Worm (Caenorhabditis elegans) whole organism, mixed stage, embryonic: ENCODE data around the gene W09C2.10.

Experiments
- bed-3 ChIP-seq: fragments of 200-800 bp; sonication (Bioruptor generic); optimal IDR thresholded peaks from 3 replicates; lab custom pipeline; 2018; ENCODE audit warnings: mild to moderate bottlenecking, missing genetic modification characterization, moderate library complexity, missing compliant biosample characterization
- blmp-1 ChIP-seq: fragments of 150-350 bp; optimal IDR thresholded peaks from 2 replicates; lab custom pipeline; 2014; ENCODE audit warnings: missing biosample characterization, missing genetic modification characterization
- ceh-39 ChIP-seq: fragments of 150-350 bp; optimal IDR thresholded peaks from 2 replicates; lab custom pipeline; 2014; ENCODE audit warnings: missing biosample characterization, missing genetic modification characterization
- ceh-43 ChIP-seq: fragments of 200-800 bp; sonication (Bioruptor generic); optimal IDR thresholded peaks from 2 replicates; lab custom pipeline; 2018; ENCODE audit warnings: mild to moderate bottlenecking, missing genetic modification characterization, moderate library complexity, missing compliant biosample characterization
- ceh-83 ChIP-seq: fragments of 200-800 bp; sonication (Bioruptor generic); optimal IDR thresholded peaks from 2 replicates; lab custom pipeline; 2018; ENCODE audit warnings: mild to moderate bottlenecking, missing genetic modification characterization, missing compliant biosample characterization
- ces-1 ChIP-seq: fragments of 150-350 bp; optimal IDR thresholded peaks from 2 replicates; lab custom pipeline; 2014; ENCODE audit warnings: missing biosample characterization, missing genetic modification reagents, missing genetic modification characterization
- cnd-1 ChIP-seq: fragments of 200-800 bp; sonication (Bioruptor generic); optimal IDR thresholded peaks from 2 replicates; lab custom pipeline; 2018; ENCODE audit warnings: mild to moderate bottlenecking, missing genetic modification characterization, missing compliant biosample characterization
- elt-1 ChIP-seq: sonication (generic microtip); optimal IDR thresholded peaks from 2 replicates; lab custom pipeline; 2017; ENCODE audit warnings: missing genetic modification characterization, mild to moderate bottlenecking, missing compliant biosample characterization, antibody characterized with exemption, moderate library complexity, borderline replicate concordance; ENCODE audit not compliant: insufficient read depth
- ham-2 ChIP-seq: fragments of 200-800 bp; sonication (Bioruptor generic); optimal IDR thresholded peaks from 2 replicates; lab custom pipeline; 2018; ENCODE audit warnings: mild to moderate bottlenecking, missing genetic modification characterization, missing compliant biosample characterization
- hlh-1 ChIP-seq: fragments of 150-350 bp; optimal IDR thresholded peaks from 2 replicates; lab custom pipeline; 2014; ENCODE audit warnings: missing biosample characterization, missing genetic modification reagents, missing genetic modification characterization
- lin-13 ChIP-seq: fragments of 150-350 bp; optimal IDR thresholded peaks from 2 replicates; lab custom pipeline; 2014; ENCODE audit warnings: missing biosample characterization, missing genetic modification characterization
- lin-32 ChIP-seq: fragments of 200-800 bp; sonication (Bioruptor generic); optimal IDR thresholded peaks from 2 replicates; lab custom pipeline; 2018; ENCODE audit warnings: mild to moderate bottlenecking, missing genetic modification characterization, missing compliant biosample characterization
- mab-5 ChIP-seq: fragments of 150-350 bp; optimal IDR thresholded peaks from 2 replicates; lab custom pipeline; 2014; ENCODE audit warnings: missing biosample characterization, missing genetic modification characterization
- mls-2 ChIP-seq: sonication (generic microtip); optimal IDR thresholded peaks from 2 replicates; lab custom pipeline; 2016; ENCODE audit warnings: mild to moderate bottlenecking, missing genetic modification characterization, moderate library complexity, missing compliant biosample characterization
- nhr-12 ChIP-seq: fragments of 150-350 bp; optimal IDR thresholded peaks from 2 replicates; lab custom pipeline; 2014; ENCODE audit warnings: missing biosample characterization, missing genetic modification characterization
- nhr-2 ChIP-seq: fragments of 150-350 bp; optimal IDR thresholded peaks from 2 replicates; lab custom pipeline; 2014; ENCODE audit warnings: missing biosample characterization, missing genetic modification characterization
- nhr-237 ChIP-seq: fragments of 150-350 bp; optimal IDR thresholded peaks from 2 replicates; lab custom pipeline; 2014; ENCODE audit warnings: missing biosample characterization, missing genetic modification characterization
- nhr-76 ChIP-seq: sonication (generic microtip); optimal IDR thresholded peaks from 2 replicates; lab custom pipeline; 2017; ENCODE audit warnings: missing biosample characterization, missing genetic modification characterization
- pha-4 ChIP-seq: fragments of 150-350 bp; optimal IDR thresholded peaks from 2 replicates; lab custom pipeline; 2018; ENCODE audit warnings: missing biosample characterization, missing genetic modification reagents, missing genetic modification characterization
- sem-2 ChIP-seq: fragments of 200-800 bp; sonication (Bioruptor generic); optimal IDR thresholded peaks from 2 replicates; lab custom pipeline; 2018; ENCODE audit warnings: mild to moderate bottlenecking, missing genetic modification characterization, missing compliant biosample characterization
- snpc-4 ChIP-seq: fragments of 150-350 bp; optimal IDR thresholded peaks from 2 replicates; lab custom pipeline; 2014; ENCODE audit warnings: missing biosample characterization, missing genetic modification characterization
- sptf-1 ChIP-seq: sonication (generic microtip); optimal IDR thresholded peaks from 2 replicates; lab custom pipeline; 2017; ENCODE audit warnings: mild to moderate bottlenecking, missing genetic modification characterization, moderate library complexity, missing compliant biosample characterization
- tbx-8 ChIP-seq: fragments of 200-800 bp; sonication (Bioruptor generic); optimal IDR thresholded peaks from 2 replicates; lab custom pipeline; 2018; ENCODE audit warnings: mild to moderate bottlenecking, missing genetic modification characterization, moderate library complexity, missing compliant biosample characterization
- unc-62 ChIP-seq: fragments of 150-350 bp; optimal IDR thresholded peaks from 2 replicates; lab custom pipeline; 2014; ENCODE audit warnings: missing biosample characterization, missing genetic modification reagents, missing genetic modification characterization
- ztf-11 ChIP-seq: fragments of 150-350 bp; optimal IDR thresholded peaks from 2 replicates; lab custom pipeline; 2014; ENCODE audit warnings: missing biosample characterization, missing genetic modification characterization

Gene W09C2.10

DNA sequence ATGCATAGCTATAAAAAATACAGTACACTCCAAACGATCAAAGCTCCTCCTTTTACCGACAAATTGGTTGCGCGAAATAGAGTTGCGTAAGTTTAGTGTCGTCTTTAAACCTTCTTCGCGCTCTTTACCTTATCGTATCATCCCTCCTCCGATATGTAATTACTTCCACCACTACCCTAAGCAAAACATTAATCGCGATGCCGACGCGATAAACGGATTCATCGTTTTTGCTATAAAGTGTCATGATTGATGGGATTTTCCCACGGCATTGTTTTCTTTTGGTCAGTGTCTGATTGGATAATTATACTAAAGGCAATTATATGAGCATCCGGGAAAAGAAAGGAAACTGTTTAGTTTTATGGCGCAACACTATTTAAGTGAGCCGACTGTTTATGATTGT lies 6.0 kb downstream of the W09C2.10 start:
- TF ChIP-seq sptf-1 (no peak), hlh-1 (no peak), unc-62 (GFP tag; lab: Kevin White, UChicago) (peak; percentile 9), nhr-2 (tag; lab: Kevin White, UChicago) (peak; percentile 27), elt-1 (tag; lab: Kevin White, UChicago) (peak; percentile 99), ztf-11 (tag; lab: Kevin White, UChicago) (no peak), ham-2 (GFP tag; lab: Kevin White, UChicago) (no peak), ceh-43 (GFP tag; lab: Kevin White, UChicago) (peak; percentile 30)

DNA sequence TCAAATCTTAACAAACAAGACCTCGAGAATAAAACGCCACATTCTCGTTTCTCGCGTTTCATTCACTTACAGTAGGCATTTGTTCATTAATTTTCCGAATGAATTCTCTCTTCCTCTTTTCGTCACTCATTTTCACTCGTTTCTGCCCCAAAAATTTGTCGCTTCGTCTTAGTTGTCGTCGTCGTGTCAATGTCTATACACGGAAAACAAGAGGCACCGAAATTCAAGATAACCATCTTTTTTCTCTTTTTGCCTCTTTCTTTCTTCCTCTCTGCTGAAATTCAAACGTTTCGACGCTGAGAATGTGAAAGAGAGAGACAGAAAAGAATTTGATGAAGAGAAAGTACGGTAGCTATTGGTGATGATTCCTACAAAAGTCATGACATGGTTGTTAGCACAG lies 6.9 kb downstream of the W09C2.10 start:
- peak; percentile 89 for TF ChIP-seq elt-1 (tag; lab: Kevin White, UChicago)
- TF ChIP-seq tbx-8 (GFP tag; lab: Kevin White, UChicago), result no peak
- TF ChIP-seq, all 35 proteins: peak for 1

DNA sequence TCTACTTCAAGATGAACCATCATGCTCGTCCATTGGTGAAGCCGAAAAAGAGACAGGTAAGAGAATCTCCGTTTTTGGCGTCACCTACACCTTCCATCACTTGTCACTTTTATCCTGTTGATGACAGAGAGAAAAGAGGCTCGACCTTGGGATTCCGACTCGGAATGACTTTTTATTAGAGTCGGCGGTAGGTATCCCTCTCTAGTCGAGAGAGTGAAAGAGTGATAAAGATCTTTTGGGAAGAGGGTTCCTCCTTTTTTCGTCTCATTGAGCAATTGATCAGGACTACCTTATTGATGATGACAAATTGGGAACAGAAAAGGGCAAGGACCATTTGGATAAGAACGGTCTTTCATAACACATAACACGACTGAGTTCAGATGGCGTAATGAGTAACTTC lies 7.5 kb downstream of the W09C2.10 start:
- TF ChIP-seq cnd-1 (tag; lab: Kevin White, UChicago) (no peak), nhr-12 (tag; lab: Kevin White, UChicago) (no peak), mls-2 (tag; lab: Kevin White, UChicago) (no peak), nhr-237 (tag; lab: Kevin White, UChicago) (no peak), hlh-1 (no peak), sem-2 (GFP tag; lab: Kevin White, UChicago) (no peak), blmp-1 (no peak), ceh-83 (GFP tag; lab: Kevin White, UChicago) (no peak), pha-4 (no peak), lin-32 (GFP tag; lab: Kevin White, UChicago) (no peak), mab-5 (tag; lab: Kevin White, UChicago) (no peak), elt-1 (tag; lab: Kevin White, UChicago) (peak; percentile 98), unc-62 (GFP tag; lab: Kevin White, UChicago) (peak; percentile 52), nhr-2 (tag; lab: Kevin White, UChicago) (peak; percentile 18), ceh-39 (tag; lab: Kevin White, UChicago) (no peak), sptf-1 (no peak), nhr-76 (tag; lab: Kevin White, UChicago) (no peak)

DNA sequence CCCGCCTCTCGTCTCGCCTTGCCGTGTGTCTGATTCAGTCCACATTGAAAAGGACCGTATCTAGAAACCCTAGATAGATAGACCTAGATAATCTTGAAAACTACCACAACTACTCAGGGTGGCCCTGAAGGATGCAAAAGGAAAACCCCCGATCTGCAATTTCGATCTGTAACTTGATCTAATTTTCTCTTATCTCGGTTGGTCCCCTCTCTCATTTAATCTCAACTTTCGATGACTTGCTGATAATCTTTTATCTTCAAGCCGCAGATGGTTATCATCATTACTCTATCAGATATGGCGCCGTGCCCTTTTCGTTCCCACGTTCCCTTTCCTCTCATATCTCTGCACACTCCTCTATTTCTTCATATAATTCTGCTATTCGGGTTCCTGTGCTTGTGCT lies 9.4 kb downstream of the W09C2.10 start:
- TF ChIP-seq elt-1 (tag; lab: Kevin White, UChicago), result peak; percentile 100
- TF ChIP-seq ham-2 (GFP tag; lab: Kevin White, UChicago), result peak; percentile 56
- TF ChIP-seq bed-3 (GFP tag; lab: Kevin White, UChicago), result no peak

DNA sequence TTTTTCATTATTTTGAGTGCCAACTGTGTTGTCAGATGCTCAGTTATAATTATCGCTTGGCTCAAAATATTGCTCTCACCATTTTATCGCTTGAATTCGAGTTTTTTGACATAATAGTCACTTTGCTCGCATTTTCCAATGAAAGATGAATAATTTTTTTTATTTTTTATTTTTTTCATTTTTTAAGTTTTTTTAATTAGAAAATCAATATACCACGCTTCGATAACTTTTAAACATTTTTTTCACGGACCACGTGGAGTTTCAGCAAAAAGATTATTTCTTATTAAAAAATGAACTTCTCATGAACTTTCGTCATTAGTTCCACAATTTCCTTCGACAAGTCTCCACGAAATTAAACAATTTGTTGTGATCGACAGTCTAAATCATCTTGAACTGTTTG lies 10.2 kb downstream of the W09C2.10 start, which contains the start of gene elt-1:
elt-1 (plus strand) TSS at position 301 of the 400 bp plus-strand sequence.
- no peak for TF ChIP-seq ham-2 (GFP tag; lab: Kevin White, UChicago)
- TF ChIP-seq sptf-1, result no peak
- no peak for TF ChIP-seq sem-2 (GFP tag; lab: Kevin White, UChicago)
- no peak for TF ChIP-seq ceh-39 (tag; lab: Kevin White, UChicago)
- TF ChIP-seq tbx-8 (GFP tag; lab: Kevin White, UChicago), result no peak
- TF ChIP-seq unc-62 (GFP tag; lab: Kevin White, UChicago), result no peak
- no peak for TF ChIP-seq lin-13 (tag; lab: Kevin White, UChicago)
- TF ChIP-seq ces-1, result no peak

DNA sequence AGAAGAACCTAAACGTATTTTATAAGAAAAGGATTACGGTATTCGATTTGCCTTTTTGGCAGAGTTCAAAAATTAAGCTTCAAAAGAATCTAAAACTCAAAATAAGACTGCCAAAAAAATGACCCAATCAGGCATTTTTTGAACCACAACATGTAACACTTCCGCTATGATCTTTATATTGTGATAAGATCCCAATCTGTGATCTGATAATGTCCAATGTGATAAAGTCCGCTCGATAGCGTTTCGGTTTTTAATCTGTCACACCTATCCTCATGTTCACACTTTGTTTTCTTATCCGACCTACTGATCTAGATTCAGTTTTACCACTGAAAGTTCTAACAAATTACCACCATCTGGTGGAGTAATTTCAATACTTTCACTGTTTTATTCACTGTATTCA lies 10.8 kb downstream of the W09C2.10 start:
- TF ChIP-seq snpc-4 (tag; lab: Kevin White, UChicago) (no peak), sem-2 (GFP tag; lab: Kevin White, UChicago) (no peak), elt-1 (tag; lab: Kevin White, UChicago) (peak; percentile 100)

DNA sequence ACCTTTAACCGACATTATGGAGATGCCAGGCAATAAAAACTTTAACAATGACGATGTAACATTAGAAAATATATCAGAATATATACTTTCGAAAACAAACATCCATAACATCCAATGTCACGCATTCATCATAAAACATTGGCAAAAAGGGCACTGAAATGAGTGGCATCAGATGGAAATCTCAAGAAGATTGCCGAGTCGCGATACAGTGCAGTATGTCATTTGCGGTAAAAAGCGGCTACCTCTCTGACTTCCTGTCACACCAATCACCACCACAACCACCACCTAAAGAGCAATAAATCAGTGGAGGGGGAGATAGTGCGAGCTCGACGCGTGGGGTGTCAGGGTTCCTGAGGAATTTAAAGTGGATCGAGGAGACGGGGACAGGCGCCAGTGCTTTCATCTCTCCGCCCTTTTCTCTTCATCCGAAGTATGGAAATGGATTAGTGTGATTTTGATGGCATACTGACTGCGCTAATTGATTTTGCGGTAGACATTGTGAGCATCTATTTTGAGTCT lies 11.7 kb downstream of the W09C2.10 start:
- peak; percentile 98 for TF ChIP-seq elt-1 (tag; lab: Kevin White, UChicago)
- TF ChIP-seq sptf-1, result no peak
- TF ChIP-seq, all 35 proteins: peak for 1
